Worm (Caenorhabditis elegans) whole organism, L1 larva: ENCODE measurements around the gene acs-6.

Source experiments
- alr-1 ChIP-seq: fragments of 200-800 bp; sonication (Bioruptor generic); optimal IDR thresholded peaks from 2 replicates; lab custom pipeline; 2018; ENCODE audit warnings: borderline replicate concordance, mild to moderate bottlenecking, missing genetic modification characterization, missing compliant biosample characterization
- blmp-1 ChIP-seq: fragments of 150-350 bp; optimal IDR thresholded peaks from 2 replicates; lab custom pipeline; 2014; ENCODE audit warnings: missing biosample characterization, missing genetic modification characterization
- ceh-63 ChIP-seq: fragments of 200-800 bp; sonication (Bioruptor generic); optimal IDR thresholded peaks from 2 replicates; lab custom pipeline; 2018; ENCODE audit warnings: mild to moderate bottlenecking, missing genetic modification characterization, missing compliant biosample characterization
- dpl-1 ChIP-seq, 3 experiments: fragments of 150-350 bp in 2 of 3; sonication (generic microtip) in 1 of 3; optimal IDR thresholded peaks; 2 replicates each; lab custom pipeline; 2014 to 2017; ENCODE audit warnings: missing biosample characterization in 3 of 3, missing genetic modification characterization in 3 of 3, missing genetic modification reagents in 3 of 3
- efl-1 ChIP-seq, 4 experiments: fragments of 150-350 bp; optimal IDR thresholded peaks in 3 of 4; peaks in 1 of 4; 1 replicate in 1 of 4; 2 replicates in 3 of 4; lab custom pipeline; 2014; ENCODE audit warnings: missing biosample characterization in 2 of 4, missing genetic modification characterization in 2 of 4, missing genetic modification reagents in 2 of 4
- efl-3 ChIP-seq: fragments of 200-800 bp; sonication (Bioruptor generic); optimal IDR thresholded peaks from 2 replicates; lab custom pipeline; 2018; ENCODE audit warnings: mild to moderate bottlenecking, missing genetic modification characterization, missing compliant biosample characterization
- elt-2 ChIP-seq: sonication (generic microtip); optimal IDR thresholded peaks from 2 replicates; lab custom pipeline; 2016; ENCODE audit warnings: missing genetic modification characterization, mild to moderate bottlenecking, inconsistent platforms, missing compliant biosample characterization, missing genetic modification reagents
- ets-5 ChIP-seq: fragments of 200-800 bp; sonication (Bioruptor generic); IDR thresholded peaks from 2 replicates; pipeline ENCODE4 v1.3.6; 2022; ENCODE audit warnings: missing genetic modification characterization, missing compliant biosample characterization
- grh-1 ChIP-seq: fragments of 200-800 bp; sonication (Bioruptor generic); IDR thresholded peaks from 2 replicates; pipeline ENCODE4 v1.3.6; 2022; ENCODE audit warnings: missing genetic modification reagents, missing genetic modification characterization, missing compliant biosample characterization
- hpl-2 ChIP-seq: fragments of 150-350 bp; optimal IDR thresholded peaks from 2 replicates; lab custom pipeline; 2014; ENCODE audit warnings: missing biosample characterization, missing genetic modification reagents, missing genetic modification characterization
- isw-1 ChIP-seq: fragments of 200-800 bp; sonication (Bioruptor generic); IDR thresholded peaks from 2 replicates; pipeline ENCODE4 v1.3.6; 2022; ENCODE audit warnings: missing genetic modification characterization, missing compliant biosample characterization
- jun-1 ChIP-seq: fragments of 150-350 bp; optimal IDR thresholded peaks from 2 replicates; lab custom pipeline; 2014; ENCODE audit warnings: missing biosample characterization, missing genetic modification reagents, missing genetic modification characterization
- lin-35 ChIP-seq, 2 experiments: fragments of 150-350 bp; optimal IDR thresholded peaks; 2 replicates each; lab custom pipeline; 2014; ENCODE audit warnings: missing biosample characterization in 2 of 2, missing genetic modification characterization in 2 of 2, missing genetic modification reagents in 2 of 2
- lir-3 ChIP-seq: sonication (generic microtip); optimal IDR thresholded peaks from 2 replicates; lab custom pipeline; 2016; ENCODE audit warnings: mild to moderate bottlenecking, missing genetic modification characterization, moderate library complexity, missing compliant biosample characterization; ENCODE audit not compliant: poor library complexity
- lsy-2 ChIP-seq, 2 experiments: fragments of 150-350 bp; optimal IDR thresholded peaks; 2 replicates each; lab custom pipeline; 2014; ENCODE audit warnings: missing biosample characterization in 2 of 2, missing genetic modification characterization in 2 of 2
- mab-9 ChIP-seq: fragments of 200-800 bp; sonication (Bioruptor generic); IDR thresholded peaks from 2 replicates; pipeline ENCODE4 v1.3.6; 2022; ENCODE audit warnings: missing genetic modification reagents, missing genetic modification characterization, missing compliant biosample characterization
- mef-2 ChIP-seq: fragments of 150-350 bp; optimal IDR thresholded peaks from 2 replicates; lab custom pipeline; 2014; ENCODE audit warnings: missing biosample characterization, missing genetic modification characterization
- nhr-19 ChIP-seq: fragments of 200-800 bp; sonication (Bioruptor generic); conservative IDR thresholded peaks from 2 replicates; pipeline ENCODE4 v1.3.6; 2022; ENCODE audit warnings: missing genetic modification characterization, missing compliant biosample characterization
- nhr-20 ChIP-seq: sonication (generic microtip); optimal IDR thresholded peaks from 2 replicates; lab custom pipeline; 2016; ENCODE audit warnings: mild to moderate bottlenecking, missing genetic modification characterization, missing compliant biosample characterization
- nhr-237 ChIP-seq: fragments of 150-350 bp; optimal IDR thresholded peaks from 2 replicates; lab custom pipeline; 2014; ENCODE audit warnings: missing biosample characterization, missing genetic modification characterization
- nhr-47 ChIP-seq: sonication (generic microtip); optimal IDR thresholded peaks from 2 replicates; lab custom pipeline; 2016; ENCODE audit warnings: mild to moderate bottlenecking, missing genetic modification characterization, moderate library complexity, missing compliant biosample characterization
- nhr-90 ChIP-seq: sonication (generic microtip); optimal IDR thresholded peaks from 2 replicates; lab custom pipeline; 2016; ENCODE audit warnings: mild to moderate bottlenecking, missing genetic modification characterization, missing compliant biosample characterization; ENCODE audit not compliant: poor library complexity
- pqm-1 ChIP-seq: sonication (generic microtip); optimal IDR thresholded peaks from 3 replicates; lab custom pipeline; 2017; ENCODE audit warnings: missing biosample characterization, missing genetic modification characterization
- skn-1 ChIP-seq: fragments of 150-350 bp; optimal IDR thresholded peaks from 2 replicates; lab custom pipeline; 2014; ENCODE audit warnings: missing biosample characterization, missing genetic modification characterization
- snpc-4 ChIP-seq: fragments of 150-350 bp; optimal IDR thresholded peaks from 2 replicates; lab custom pipeline; 2014; ENCODE audit warnings: missing biosample characterization, missing genetic modification characterization
- unc-86 ChIP-seq: sonication (generic microtip); optimal IDR thresholded peaks from 2 replicates; lab custom pipeline; 2016; ENCODE audit warnings: missing genetic modification characterization, missing compliant biosample characterization

acs-6 gene

ce11 chrII:7024897-7025852, 36.7 kb upstream of the acs-6 start, which contains the start of gene znf-598 (continued):
- TF ChIP-seq unc-86, result no peak
- TF ChIP-seq snpc-4 (tag; lab: Kevin White, UChicago), result no peak
- TF ChIP-seq grh-1, result no peak
- TF ChIP-seq mab-9 (GFP tag; lab: Robert Waterston, UW), result no peak
- no peak for TF ChIP-seq ceh-63 (GFP tag; lab: Kevin White, UChicago)
- peak; percentile 10 for TF ChIP-seq elt-2 (tag; lab: Kevin White, UChicago)
- peak; percentile 15 for TF ChIP-seq skn-1 (tag; lab: Kevin White, UChicago)

ce11 chrII:7029524-7029923, 32.3 kb upstream of the acs-6 start:
- no peak for TF ChIP-seq efl-1 (optimal IDR thresholded peaks at IDR 0.05; lab: Kevin White, UChicago)
- TF ChIP-seq efl-1 (GFP tag; optimal IDR thresholded peaks at IDR 0.05 in 1 of 2; lab: Kevin White, UChicago), result peak in 1 of 2 experiments; percentile 79
- no peak for TF ChIP-seq isw-1

- TF ChIP-seq lsy-2 (tag; optimal IDR thresholded peaks at IDR 0.05; lab: Kevin White, UChicago), result peak in 1 of 2 experiments; percentile 6
- no peak for TF ChIP-seq efl-1 (optimal IDR thresholded peaks at IDR 0.05; lab: Kevin White, UChicago)
- peak in 1 of 2 experiments; percentile 22 for TF ChIP-seq efl-1 (GFP tag; optimal IDR thresholded peaks at IDR 0.05 in 1 of 2; lab: Kevin White, UChicago)
- peak; percentile 61 for TF ChIP-seq elt-2 (tag; lab: Kevin White, UChicago)
- TF ChIP-seq skn-1 (tag; lab: Kevin White, UChicago), result no peak
- peak; percentile 33 for TF ChIP-seq blmp-1 (tag; lab: Kevin White, UChicago)
- TF ChIP-seq nhr-20 (tag; lab: Kevin White, UChicago), result peak; percentile 17
- no peak for TF ChIP-seq jun-1 (tag; lab: Kevin White, UChicago)
- peak in 1 of 2 experiments; percentile 36 for TF ChIP-seq lin-35 (GFP tag; optimal IDR thresholded peaks at IDR 0.05; lab: Kevin White, UChicago)
- TF ChIP-seq, all 84 proteins: peak for 6
These were observed 30.6 kb upstream of the acs-6 start for ce11 chrII:7031137-7031697.

- TF ChIP-seq pqm-1 (tag; lab: Kevin White, UChicago) (no peak), efl-3 (GFP tag; lab: Kevin White, UChicago) (no peak), nhr-237 (tag; lab: Kevin White, UChicago) (no peak), ets-5 (GFP tag; lab: Robert Waterston, UW) (no peak), mef-2 (tag; lab: Kevin White, UChicago) (no peak), ceh-63 (GFP tag; lab: Kevin White, UChicago) (no peak), dpl-1 (GFP tag; optimal IDR thresholded peaks at IDR 0.05; lab: Kevin White, UChicago) (no peak), hpl-2 (no peak), lir-3 (tag; lab: Kevin White, UChicago) (no peak), alr-1 (tag; lab: Kevin White, UChicago) (no peak), lin-35 (GFP tag; optimal IDR thresholded peaks at IDR 0.05; lab: Kevin White, UChicago) (no peak)
These were observed 24.0 kb upstream of the acs-6 start, which contains the start of gene cin-4 for ce11 chrII:7037659-7038342. TSS of gene cin-4 (plus strand) at chrII:7038292.

- TF ChIP-seq nhr-19 (GFP tag; lab: Robert Waterston, UW) (peak; percentile 57), grh-1 (0 out of 2 replicates have a peak, but pooled peaks have one; percentile 9), nhr-47 (tag; lab: Kevin White, UChicago) (peak; percentile 29), nhr-90 (tag; lab: Kevin White, UChicago) (peak; percentile 32)
These were observed 19.7 kb upstream of the acs-6 start for ce11 chrII:7042090-7042489.
